Worm (Caenorhabditis elegans) whole organism, midembryonic: ENCODE measurements around the gene F37C4.4.
"Not testable (repeated sequence)": the region's sequence is repeated elsewhere in the genome, so short reads cannot be mapped to it uniquely, and the experiment has no call there.

Experiments used
- T22C8.4 ChIP-seq: fragments of 200-800 bp; sonication (Bioruptor generic); IDR thresholded peaks from 2 replicates; pipeline ENCODE4 v1.3.6; 2022; ENCODE audit warnings: missing genetic modification characterization, missing compliant biosample characterization
- cog-1 ChIP-seq: sonication (generic microtip); optimal IDR thresholded peaks from 2 replicates; lab custom pipeline; 2016; ENCODE audit warnings: missing genetic modification characterization, missing compliant biosample characterization
- flt-1 ChIP-seq: fragments of 200-800 bp; sonication (Bioruptor generic); IDR thresholded peaks from 2 replicates; pipeline ENCODE4 v1.3.6; 2022; ENCODE audit warnings: missing genetic modification characterization, missing compliant biosample characterization
- klf-2 ChIP-seq: fragments of 200-800 bp; sonication (Bioruptor generic); conservative IDR thresholded peaks from 2 replicates; pipeline ENCODE4 v1.3.6; 2022; ENCODE audit warnings: missing genetic modification reagents, missing genetic modification characterization, missing compliant biosample characterization
- med-1 ChIP-seq: sonication (generic microtip); optimal IDR thresholded peaks from 2 replicates; lab custom pipeline; 2017; ENCODE audit warnings: missing genetic modification characterization, mild to moderate bottlenecking, missing compliant biosample characterization, antibody characterized with exemption, missing genetic modification reagents; ENCODE audit not compliant: insufficient read depth
- ref-1 ChIP-seq: fragments of 200-800 bp; sonication (Bioruptor generic); conservative IDR thresholded peaks from 2 replicates; pipeline ENCODE4 v1.3.6; 2022; ENCODE audit warnings: missing genetic modification reagents, missing genetic modification characterization, missing compliant biosample characterization
- tab-1 ChIP-seq: fragments of 200-800 bp; sonication (Bioruptor generic); IDR thresholded peaks from 2 replicates; pipeline ENCODE4 v1.3.6; 2022; ENCODE audit warnings: missing genetic modification characterization, missing compliant biosample characterization
- ztf-23 ChIP-seq: fragments of 200-800 bp; sonication (Bioruptor generic); IDR thresholded peaks from 2 replicates; pipeline ENCODE4 v1.3.6; 2022; ENCODE audit warnings: missing genetic modification reagents, missing genetic modification characterization, missing compliant biosample characterization
- ztf-29 ChIP-seq: fragments of 200-800 bp; sonication (Bioruptor generic); IDR thresholded peaks from 2 replicates; pipeline ENCODE4 v1.3.6; 2022; ENCODE audit warnings: missing genetic modification reagents, missing genetic modification characterization, missing compliant biosample characterization

F37C4.4 gene

DNA sequence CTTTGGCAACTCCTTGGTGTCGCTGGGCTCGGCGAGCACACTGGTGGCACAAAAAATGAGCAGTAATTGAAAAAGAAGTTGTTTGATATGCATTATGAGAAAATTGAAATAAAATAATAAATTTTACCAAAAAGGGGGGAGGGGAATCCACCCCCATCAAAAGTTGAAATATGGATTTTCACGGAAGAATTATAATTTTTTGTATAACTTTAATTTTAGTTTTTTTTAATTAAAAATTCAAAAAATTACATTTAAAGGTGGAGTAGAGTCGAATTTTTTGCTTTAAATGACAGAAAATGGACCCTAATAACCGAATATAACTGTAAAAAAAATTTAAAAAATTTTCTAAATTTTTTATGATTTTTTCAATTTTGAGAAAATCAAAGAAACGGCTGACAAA is 44.7 kb downstream of the F37C4.4 start, which contains the start of gene F56D6.18:
Gene F56D6.18 (minus strand): TSS at position 101 of the 400 bp plus-strand sequence.
- TF ChIP-seq tab-1 (GFP tag; lab: Robert Waterston, UW); ref-1 (GFP tag; lab: Robert Waterston, UW); ztf-23: not testable (repeated sequence)

DNA sequence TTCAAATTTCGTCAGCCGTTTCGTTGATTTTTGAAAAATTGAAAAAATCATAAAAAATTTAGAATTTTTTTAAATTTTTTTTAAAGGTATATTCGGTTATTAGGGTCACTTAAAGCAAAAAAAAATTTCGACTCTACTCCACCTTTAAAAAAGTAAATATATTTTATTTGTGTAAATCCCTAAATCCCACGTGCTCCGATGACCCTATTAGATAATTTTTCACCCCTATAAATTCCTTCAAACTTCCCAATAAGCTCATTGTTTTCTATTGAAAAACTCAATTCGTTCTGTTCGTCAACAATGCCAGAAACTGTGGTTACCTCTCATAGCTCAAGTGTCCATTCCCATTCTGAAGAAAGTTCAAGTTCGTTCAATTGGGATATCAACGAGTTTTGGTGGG is 45.5 kb downstream of the F37C4.4 start, which contains the start of gene F56D6.20:
Gene F56D6.20 (plus strand): TSS at position 301 of the 400 bp plus-strand sequence.
- no peak for TF ChIP-seq cog-1 (tag; lab: Kevin White, UChicago)
- TF ChIP-seq ztf-29 = no peak
- no peak for TF ChIP-seq ref-1 (GFP tag; lab: Robert Waterston, UW)
- no peak for TF ChIP-seq flt-1 (GFP tag; lab: Robert Waterston, UW)
- no peak for TF ChIP-seq ztf-23
- TF ChIP-seq klf-2 (GFP tag; lab: Robert Waterston, UW) = no peak

DNA sequence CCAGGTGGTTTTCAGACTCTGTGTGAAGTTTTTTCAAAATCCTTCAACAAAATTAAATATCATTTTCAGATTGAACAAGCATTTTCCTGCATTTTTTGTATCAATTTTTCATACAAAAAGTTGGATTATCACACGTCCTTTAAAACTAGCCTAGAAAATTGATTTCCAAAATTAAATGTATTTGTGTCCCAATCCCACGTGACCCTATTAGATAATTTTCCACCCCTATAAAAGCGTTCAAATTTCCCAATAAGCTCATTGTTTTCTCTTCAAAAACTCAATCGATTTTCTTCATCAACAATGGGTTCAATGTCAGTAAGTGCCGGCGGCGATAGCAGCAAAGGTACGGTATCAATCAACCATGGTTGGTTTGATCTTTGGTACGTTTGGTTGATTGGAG is 47.4 kb downstream of the F37C4.4 start, which contains the start of gene F56D6.19:
Gene F56D6.19 (plus strand): TSS at position 301 of the 400 bp plus-strand sequence.
- TF ChIP-seq klf-2 (GFP tag; lab: Robert Waterston, UW) (no peak), tab-1 (GFP tag; lab: Robert Waterston, UW) (no peak), ref-1 (GFP tag; lab: Robert Waterston, UW) (no peak)

DNA sequence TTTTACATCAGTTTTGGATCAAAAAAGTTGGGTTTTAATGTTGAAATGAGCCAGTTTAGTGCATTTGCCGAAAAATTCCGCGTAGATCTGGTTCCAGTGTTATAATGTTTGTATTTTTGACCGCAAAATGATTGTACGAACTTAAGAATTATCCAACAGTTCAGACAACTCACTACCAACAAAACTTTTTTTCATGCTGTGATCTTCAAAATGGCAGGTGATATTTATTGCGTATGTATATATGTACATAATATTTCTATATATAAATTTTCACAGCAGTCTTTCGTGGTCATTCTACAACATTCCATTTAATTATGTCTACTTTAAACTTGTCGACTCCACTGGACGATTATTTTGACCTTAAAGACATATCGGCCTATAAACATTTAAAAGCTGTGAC is 48.2 kb downstream of the F37C4.4 start, which contains the start of gene srz-20:
Gene srz-20 (plus strand): TSS at position 301 of the 400 bp plus-strand sequence.
- TF ChIP-seq cog-1 (tag; lab: Kevin White, UChicago) (no peak), tab-1 (GFP tag; lab: Robert Waterston, UW) (no peak), med-1 (GFP tag; lab: Kevin White, UChicago) (no peak), klf-2 (GFP tag; lab: Robert Waterston, UW) (no peak), flt-1 (GFP tag; lab: Robert Waterston, UW) (no peak), ztf-23 (no peak), T22C8.4 (GFP tag; lab: Robert Waterston, UW) (no peak), ztf-29 (no peak), ref-1 (GFP tag; lab: Robert Waterston, UW) (no peak)

DNA sequence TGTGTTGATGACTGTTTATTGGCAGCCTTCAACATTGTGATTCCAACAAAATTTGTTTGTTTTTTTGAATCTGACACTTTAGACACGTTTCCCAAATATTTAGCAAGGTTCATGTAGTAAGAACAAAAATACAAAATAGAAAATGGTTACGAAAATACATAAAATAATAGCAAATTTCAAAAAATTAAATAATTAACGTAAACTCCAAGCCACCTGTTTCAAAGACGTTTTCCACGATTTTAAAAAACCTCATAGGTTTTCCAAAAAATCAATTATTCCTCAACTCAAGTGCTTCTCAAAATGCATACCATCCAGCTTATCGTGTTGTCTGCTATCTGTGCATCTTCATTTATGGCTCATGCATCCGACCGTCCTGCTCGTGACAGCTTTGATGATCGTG is 50.3 kb downstream of the F37C4.4 start, which contains the start of gene F56D6.14:
Gene F56D6.14 (plus strand): TSS at position 301 of the 400 bp plus-strand sequence.
- TF ChIP-seq flt-1 (GFP tag; lab: Robert Waterston, UW) = no peak
- no peak for TF ChIP-seq ztf-23
- TF ChIP-seq klf-2 (GFP tag; lab: Robert Waterston, UW) = no peak
- TF ChIP-seq ref-1 (GFP tag; lab: Robert Waterston, UW) = no peak
- TF ChIP-seq tab-1 (GFP tag; lab: Robert Waterston, UW) = no peak
- TF ChIP-seq med-1 (GFP tag; lab: Kevin White, UChicago) = no peak
- no peak for TF ChIP-seq ztf-29
- no peak for TF ChIP-seq T22C8.4 (GFP tag; lab: Robert Waterston, UW)
- no peak for TF ChIP-seq cog-1 (tag; lab: Kevin White, UChicago)

DNA sequence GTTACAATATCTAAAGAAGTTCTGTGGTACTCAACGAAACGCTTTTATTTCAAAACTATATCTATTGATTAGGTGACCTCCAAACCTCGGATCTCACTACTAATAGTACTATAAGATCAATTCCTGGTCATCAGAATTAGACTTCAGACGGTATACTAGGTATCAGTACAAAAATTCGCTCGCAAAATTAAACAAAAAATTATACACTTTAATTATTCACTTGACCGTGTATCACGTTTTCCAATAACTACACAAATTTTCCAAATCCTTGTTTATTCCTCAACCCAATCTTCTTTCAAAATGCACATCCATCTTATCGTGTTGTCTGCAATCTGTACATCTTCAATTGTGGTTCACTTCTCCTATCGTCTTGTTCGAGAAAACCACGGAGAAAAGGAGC is 51.1 kb downstream of the F37C4.4 start, which contains the start of gene F56D6.23:
Gene F56D6.23 (plus strand): TSS at position 301 of the 400 bp plus-strand sequence.
- TF ChIP-seq ref-1 (GFP tag; lab: Robert Waterston, UW) (no peak), flt-1 (GFP tag; lab: Robert Waterston, UW) (no peak), med-1 (GFP tag; lab: Kevin White, UChicago) (no peak), klf-2 (GFP tag; lab: Robert Waterston, UW) (no peak), cog-1 (tag; lab: Kevin White, UChicago) (no peak), tab-1 (GFP tag; lab: Robert Waterston, UW) (no peak), T22C8.4 (GFP tag; lab: Robert Waterston, UW) (no peak), ztf-29 (no peak), ztf-23 (no peak)

DNA sequence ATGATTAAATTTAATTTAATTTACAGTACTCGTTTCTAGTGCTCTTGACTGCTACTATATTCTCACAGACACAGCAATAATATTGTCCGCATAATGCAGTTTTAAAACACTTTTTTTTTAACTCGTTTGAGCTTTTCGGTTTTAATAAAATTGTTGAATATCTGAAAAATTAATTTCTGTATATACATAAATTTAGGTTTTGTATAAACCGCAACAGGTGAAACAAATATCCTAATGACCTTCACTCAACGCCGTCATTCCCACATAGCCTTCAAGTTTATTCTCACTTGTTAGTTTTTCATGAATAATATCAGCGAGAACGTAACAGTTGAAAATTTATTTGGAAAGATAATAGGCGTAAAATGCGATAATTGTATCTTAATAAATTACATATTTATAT is 52.4 kb downstream of the F37C4.4 start, which contains the start of gene srz-19:
Gene srz-19 (plus strand): TSS at position 301 of the 400 bp plus-strand sequence.
- TF ChIP-seq klf-2 (GFP tag; lab: Robert Waterston, UW) (no peak), flt-1 (GFP tag; lab: Robert Waterston, UW) (no peak), med-1 (GFP tag; lab: Kevin White, UChicago) (no peak), ref-1 (GFP tag; lab: Robert Waterston, UW) (no peak), ztf-23 (no peak), cog-1 (tag; lab: Kevin White, UChicago) (no peak), tab-1 (GFP tag; lab: Robert Waterston, UW) (no peak), T22C8.4 (GFP tag; lab: Robert Waterston, UW) (no peak), ztf-29 (no peak)
